Fruit fly (Drosophila melanogaster): ENCODE results near the gene Cpr35B.

The Cpr35B gene

DNA sequence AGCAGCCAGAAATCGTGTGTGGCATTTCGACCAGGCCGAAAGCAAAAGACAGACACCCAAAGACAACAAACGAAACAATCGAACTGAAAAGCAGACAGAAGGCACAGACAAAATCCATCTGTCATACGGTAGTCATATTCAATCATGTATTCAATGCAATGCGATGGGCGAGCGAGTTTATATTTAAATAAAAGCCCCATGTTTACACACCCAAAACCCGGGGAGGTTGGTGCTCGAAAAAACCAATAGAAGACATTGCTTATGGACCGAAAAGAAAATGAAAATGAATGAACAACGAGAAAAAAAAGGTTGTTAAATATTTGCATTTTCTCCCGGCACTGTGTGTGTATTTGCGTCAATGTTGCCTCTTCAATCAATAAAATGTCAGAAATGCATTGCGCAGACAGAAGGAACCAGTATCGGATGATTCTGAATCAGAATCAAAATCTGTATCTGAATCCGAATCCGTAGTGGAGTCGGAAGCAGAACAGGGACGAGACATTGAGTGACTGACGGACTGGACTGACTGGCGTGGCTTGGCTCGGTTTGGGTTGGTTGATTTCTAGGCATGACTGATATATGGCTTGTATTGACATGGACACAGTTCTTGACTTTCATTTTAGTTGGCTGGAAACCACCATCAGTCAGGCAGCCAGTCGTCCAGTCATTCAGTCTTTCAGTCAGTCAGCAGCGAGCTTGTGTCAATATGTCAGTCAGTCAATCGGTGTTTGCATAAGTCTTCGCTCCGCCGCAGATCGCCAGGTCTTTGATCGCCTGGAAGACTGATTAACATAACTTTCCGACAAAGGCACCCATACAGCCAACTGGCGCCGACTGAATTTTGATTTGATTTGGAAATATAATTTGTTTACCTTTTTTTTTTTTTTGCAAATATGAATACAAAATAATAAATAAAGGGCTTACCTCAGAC is 7.7 kb upstream of the Cpr35B start:
- TF ChIP-seq Met (GFP tag; optimal IDR thresholded peaks at IDR 0.05) (no peak), CG6276 (GFP tag; optimal IDR thresholded peaks at IDR 0.05) (no peak), Eip78C (GFP tag) (peak; percentile 30), CG11902 (GFP tag; optimal IDR thresholded peaks at IDR 0.05) (no peak), vri (GFP tag; optimal IDR thresholded peaks at IDR 0.05) (peak; percentile 13), fkh (GFP tag; optimal IDR thresholded peaks at IDR 0.05) (peak; percentile 73), salr (GFP tag; optimal IDR thresholded peaks at IDR 0.05) (no peak), svp (GFP tag) (no peak), acj6 (GFP tag; optimal IDR thresholded peaks at IDR 0.05) (no peak)

DNA sequence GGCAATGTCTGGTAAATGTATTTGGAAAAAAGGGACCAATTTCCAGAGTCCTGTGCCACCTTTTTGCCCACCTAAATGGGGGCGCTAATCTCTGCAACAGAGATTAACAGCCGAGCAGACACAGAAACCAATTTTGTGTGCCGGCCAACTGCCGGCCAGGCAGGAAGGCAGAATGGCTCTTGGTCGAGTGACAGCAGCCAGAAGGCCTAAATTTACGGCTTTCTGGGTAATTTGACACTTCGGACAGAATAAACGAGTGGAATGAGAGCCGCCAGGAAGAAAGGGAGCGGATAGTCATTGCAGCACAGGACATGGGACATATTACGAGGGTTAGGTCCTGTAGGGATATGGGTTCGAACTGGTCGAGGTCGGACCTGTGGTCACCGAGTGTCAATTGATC is 6.4 kb upstream of the Cpr35B start:
- TF ChIP-seq CG1621 (tag; optimal IDR thresholded peaks at IDR 0.05), result no peak
- TF ChIP-seq dac (GFP tag; optimal IDR thresholded peaks at IDR 0.05), result no peak
- TF ChIP-seq CG15336 (GFP tag; IDR thresholded peaks at IDR 0.05), result no peak
- TF ChIP-seq CG11294 (GFP tag; IDR thresholded peaks at IDR 0.05), result no peak
- TF ChIP-seq Hr39 (GFP tag; optimal IDR thresholded peaks at IDR 0.05), result no peak
- TF ChIP-seq CG8119 (GFP tag; IDR thresholded peaks at IDR 0.05), result no peak

DNA sequence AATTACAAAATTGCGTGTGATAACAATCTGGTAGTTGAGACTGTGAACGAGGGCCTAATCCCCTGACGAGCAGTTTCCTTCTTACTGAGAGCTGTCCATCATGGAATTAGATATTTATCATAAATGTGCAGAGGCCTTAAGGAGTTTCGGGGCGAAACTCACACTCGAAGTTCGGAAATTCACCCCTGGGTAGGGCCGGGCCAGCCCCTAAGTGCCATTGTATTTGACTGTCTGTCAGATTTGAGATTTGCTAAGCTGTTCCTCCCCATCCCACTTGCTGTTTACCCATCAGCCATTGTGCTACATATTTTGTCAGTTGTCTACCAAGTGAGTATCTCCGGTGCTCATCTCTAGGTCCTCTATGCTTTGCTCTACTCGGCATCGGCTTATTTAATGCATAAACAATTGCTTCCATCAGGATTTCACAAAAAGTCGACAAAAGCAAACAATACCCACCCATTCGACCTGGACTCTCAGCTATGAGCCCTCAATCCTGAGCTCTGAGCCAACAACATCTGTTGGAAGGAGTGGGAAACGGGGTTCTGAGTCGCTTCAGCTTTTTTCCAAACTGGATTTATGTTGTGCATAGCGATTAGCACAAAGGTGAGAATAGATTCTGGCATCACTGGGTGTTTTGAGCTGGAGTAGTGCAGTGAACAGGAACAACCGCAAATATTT is 5.3 kb upstream of the Cpr35B start:
- TF ChIP-seq fkh (GFP tag; optimal IDR thresholded peaks at IDR 0.05) (peak; percentile 35), Hr39 (GFP tag; optimal IDR thresholded peaks at IDR 0.05) (no peak), CG6163 (GFP tag; IDR thresholded peaks at IDR 0.05) (0 out of 3 replicates have a peak, but pooled peaks have one; percentile 23)

DNA sequence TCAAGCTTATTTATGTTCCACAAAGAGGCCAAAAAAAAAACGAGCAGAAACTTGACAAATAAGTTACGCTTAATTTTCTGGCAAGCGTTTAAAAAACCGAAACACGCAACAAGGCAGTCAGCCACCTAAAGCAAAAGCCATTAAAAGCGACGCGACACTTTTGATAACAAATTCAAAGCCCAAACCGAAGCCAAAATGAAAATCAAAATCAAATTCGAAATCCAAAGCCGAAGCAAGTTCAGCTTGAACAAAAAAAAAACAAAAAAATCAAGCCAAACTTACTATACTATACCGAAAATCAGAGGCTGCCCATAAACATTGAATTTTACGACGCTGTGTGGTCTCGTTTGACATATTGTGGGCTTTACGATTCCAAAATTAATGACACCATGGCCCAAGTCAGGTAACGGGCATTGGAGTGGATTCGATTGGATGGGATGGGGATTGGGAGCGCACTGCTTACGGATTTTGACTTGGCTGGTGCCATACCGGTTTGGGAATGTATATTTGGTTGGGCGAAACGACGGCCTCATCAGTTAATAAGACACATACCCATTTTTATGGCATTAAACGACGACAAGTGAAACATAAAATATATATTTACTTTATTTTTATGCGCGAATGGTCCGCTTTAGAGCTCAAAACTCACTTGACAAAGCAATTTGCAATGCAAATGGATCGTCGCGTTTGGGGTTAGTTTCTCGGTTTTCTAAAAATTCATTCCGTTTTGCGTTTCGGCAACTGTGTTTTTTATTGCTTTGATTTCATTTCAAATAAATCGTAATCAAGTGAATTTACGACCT is 2.8 kb downstream of the Cpr35B start:
- TF ChIP-seq Eip78C (GFP tag), result peak; percentile 56
- TF ChIP-seq net (GFP tag; optimal IDR thresholded peaks at IDR 0.05), result no peak
- no peak for TF ChIP-seq CG6163 (GFP tag; IDR thresholded peaks at IDR 0.05)
- TF ChIP-seq Ets21C (GFP tag; optimal IDR thresholded peaks at IDR 0.05), result no peak
- no peak for TF ChIP-seq CG10669 (GFP tag; optimal IDR thresholded peaks at IDR 0.05)
- no peak for TF ChIP-seq Smox (GFP tag; optimal IDR thresholded peaks at IDR 0.05)
- TF ChIP-seq CG10631 (GFP tag; optimal IDR thresholded peaks at IDR 0.05), result no peak
- no peak for TF ChIP-seq CG6792 (GFP tag; optimal IDR thresholded peaks at IDR 0.05)
- TF ChIP-seq pdm3 (GFP tag; optimal IDR thresholded peaks at IDR 0.05), result no peak
- TF ChIP-seq Sox102F (GFP tag; optimal IDR thresholded peaks at IDR 0.05), result no peak
- TF ChIP-seq eg (GFP tag; IDR thresholded peaks at IDR 0.05), result no peak
- no peak for TF ChIP-seq CG3032 (tag; optimal IDR thresholded peaks at IDR 0.05)
- peak; percentile 22 for TF ChIP-seq svp (GFP tag)
- TF ChIP-seq CG6808 (GFP tag; optimal IDR thresholded peaks at IDR 0.05), result no peak

DNA sequence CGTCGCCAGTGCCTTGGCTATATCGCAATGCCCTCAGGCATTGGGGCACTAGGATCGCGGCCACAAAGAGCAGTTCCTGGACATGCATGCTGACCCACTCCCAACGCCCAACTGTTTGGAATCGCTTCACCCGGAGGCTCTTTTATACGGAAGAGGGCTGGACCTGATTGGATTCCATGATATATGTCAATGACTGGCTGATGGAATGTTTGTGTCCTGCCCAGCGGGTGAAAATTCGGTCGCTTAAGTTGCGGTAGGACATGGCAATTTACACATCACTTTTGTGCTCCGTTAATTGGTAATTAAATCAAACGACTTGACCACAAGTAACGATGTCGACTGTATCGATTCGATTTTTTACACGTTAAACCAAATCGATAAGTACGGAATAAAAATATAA is 7.8 kb downstream of the Cpr35B start, which contains the start of gene Pburs:
Gene Pburs, minus strand, starts transcription at position 101 of the 400 bp plus-strand sequence.
- no peak for TF ChIP-seq CG34406 (GFP tag; optimal IDR thresholded peaks at IDR 0.05)
- TF ChIP-seq CG8119 (GFP tag; IDR thresholded peaks at IDR 0.05), result no peak
- no peak for TF ChIP-seq CG3032 (tag; optimal IDR thresholded peaks at IDR 0.05)
- no peak for TF ChIP-seq CG11294 (GFP tag; IDR thresholded peaks at IDR 0.05)
- TF ChIP-seq ss (GFP tag; optimal IDR thresholded peaks at IDR 0.05), result no peak
- no peak for TF ChIP-seq CG10669 (GFP tag; optimal IDR thresholded peaks at IDR 0.05)
- no peak for TF ChIP-seq lz (GFP tag; optimal IDR thresholded peaks at IDR 0.05)
- no peak for TF ChIP-seq CG16779 (tag; optimal IDR thresholded peaks at IDR 0.05)
- no peak for TF ChIP-seq OdsH (GFP tag; optimal IDR thresholded peaks at IDR 0.05)
- TF ChIP-seq CG10631 (GFP tag; optimal IDR thresholded peaks at IDR 0.05), result no peak

All from whole organism, prepupa.